Worm (Caenorhabditis elegans) whole organism, young adult: ENCODE results near the gene C52E4.12.

Experiments
- B0019.2 ChIP-seq: fragments of 200-800 bp; sonication (Bioruptor generic); conservative IDR thresholded peaks from 2 replicates; pipeline ENCODE4 v1.3.6; 2022; ENCODE audit warnings: missing genetic modification reagents, missing genetic modification characterization, missing compliant biosample characterization
- B0261.1 ChIP-seq: sonication (generic microtip); optimal IDR thresholded peaks from 2 replicates; lab custom pipeline; 2016; ENCODE audit warnings: mild to moderate bottlenecking, missing genetic modification characterization, moderate library complexity, missing compliant biosample characterization
- C06A6.2 ChIP-seq: fragments of 200-800 bp; sonication (Bioruptor generic); conservative IDR thresholded peaks from 2 replicates; pipeline ENCODE4 v1.3.6; 2022; ENCODE audit warnings: missing genetic modification characterization, missing compliant biosample characterization
- C17E4.6 ChIP-seq: fragments of 200-800 bp; sonication (Bioruptor generic); IDR thresholded peaks from 2 replicates; pipeline ENCODE4 v1.3.6; 2022; ENCODE audit warnings: missing genetic modification reagents, missing genetic modification characterization, missing compliant biosample characterization
- D2030.7 ChIP-seq: fragments of 200-800 bp; sonication (Bioruptor generic); IDR thresholded peaks from 2 replicates; pipeline ENCODE4 v1.3.6; 2022; ENCODE audit warnings: missing genetic modification reagents, missing genetic modification characterization, missing compliant biosample characterization
- F10E7.11 ChIP-seq: sonication (generic microtip); optimal IDR thresholded peaks from 2 replicates; lab custom pipeline; 2017; ENCODE audit warnings: mild to moderate bottlenecking, missing genetic modification characterization, moderate library complexity, missing compliant biosample characterization
- F22D6.2 ChIP-seq: sonication (generic microtip); optimal IDR thresholded peaks from 2 replicates; lab custom pipeline; 2016; ENCODE audit warnings: mild to moderate bottlenecking, missing genetic modification characterization, missing compliant biosample characterization
- F37B4.10 ChIP-seq: fragments of 200-800 bp; sonication (Bioruptor generic); IDR thresholded peaks from 2 replicates; pipeline ENCODE4 v1.3.6; 2022; ENCODE audit warnings: missing genetic modification characterization, missing compliant biosample characterization
- F52B5.7 ChIP-seq: sonication (generic microtip); optimal IDR thresholded peaks from 2 replicates; lab custom pipeline; 2016; ENCODE audit warnings: mild to moderate bottlenecking, missing genetic modification characterization, missing compliant biosample characterization
- F57A8.1 ChIP-seq: fragments of 200-800 bp; sonication (Bioruptor generic); optimal IDR thresholded peaks from 2 replicates; lab custom pipeline; 2018; ENCODE audit warnings: mild to moderate bottlenecking, missing genetic modification characterization, moderate library complexity, missing compliant biosample characterization
- K12H6.12 ChIP-seq: fragments of 200-800 bp; sonication (Bioruptor generic); optimal IDR thresholded peaks from 2 replicates; lab custom pipeline; 2018; ENCODE audit warnings: mild to moderate bottlenecking, missing genetic modification characterization, missing compliant biosample characterization
- T26A5.8 ChIP-seq: sonication (generic microtip); optimal IDR thresholded peaks from 2 replicates; lab custom pipeline; 2016; ENCODE audit warnings: missing genetic modification characterization, missing compliant biosample characterization
- Y67H2A.10 ChIP-seq: fragments of 200-800 bp; sonication (Bioruptor generic); conservative IDR thresholded peaks from 2 replicates; pipeline ENCODE4 v1.3.6; 2022; ENCODE audit warnings: missing genetic modification reagents, missing genetic modification characterization, missing compliant biosample characterization
- ZK185.1 ChIP-seq: sonication (generic microtip); optimal IDR thresholded peaks from 2 replicates; lab custom pipeline; 2016; ENCODE audit warnings: mild to moderate bottlenecking, missing genetic modification characterization, missing compliant biosample characterization; ENCODE audit not compliant: poor library complexity, severe bottlenecking
- athp-1 ChIP-seq: sonication (generic microtip); optimal IDR thresholded peaks from 2 replicates; lab custom pipeline; 2017; ENCODE audit warnings: mild to moderate bottlenecking, missing genetic modification characterization, missing compliant biosample characterization
- bed-2 ChIP-seq: fragments of 200-800 bp; sonication (Bioruptor generic); IDR thresholded peaks from 2 replicates; pipeline ENCODE4 v1.3.6; 2022; ENCODE audit warnings: missing genetic modification reagents, missing genetic modification characterization, missing compliant biosample characterization
- ccch-3 ChIP-seq: fragments of 200-800 bp; sonication (Bioruptor generic); optimal IDR thresholded peaks from 2 replicates; lab custom pipeline; 2018; ENCODE audit warnings: mild to moderate bottlenecking, missing genetic modification characterization, missing compliant biosample characterization
- ceh-100 ChIP-seq: fragments of 200-800 bp; sonication (Bioruptor generic); IDR thresholded peaks from 2 replicates; pipeline ENCODE4 v1.3.6; 2022; ENCODE audit warnings: missing genetic modification reagents, missing genetic modification characterization, missing compliant biosample characterization
- ceh-40 ChIP-seq: fragments of 200-800 bp; sonication (Bioruptor generic); IDR thresholded peaks from 2 replicates; pipeline ENCODE4 v1.3.6; 2022; ENCODE audit warnings: missing genetic modification characterization, missing compliant biosample characterization
- ceh-58 ChIP-seq: fragments of 200-800 bp; sonication (Bioruptor generic); IDR thresholded peaks from 2 replicates; pipeline ENCODE4 v1.3.6; 2022; ENCODE audit warnings: missing genetic modification characterization, missing compliant biosample characterization
- dox-1 ChIP-seq: fragments of 200-800 bp; sonication (Bioruptor generic); IDR thresholded peaks from 2 replicates; pipeline ENCODE4 v1.3.6; 2022; ENCODE audit warnings: missing genetic modification reagents, missing genetic modification characterization, missing compliant biosample characterization
- dpl-1 ChIP-seq: fragments of 150-350 bp; optimal IDR thresholded peaks from 2 replicates; lab custom pipeline; 2014; ENCODE audit warnings: missing biosample characterization, missing genetic modification reagents, missing genetic modification characterization
- gei-17 ChIP-seq: fragments of 200-800 bp; sonication (Bioruptor generic); optimal IDR thresholded peaks from 2 replicates; lab custom pipeline; 2018; ENCODE audit warnings: mild to moderate bottlenecking, missing genetic modification characterization, missing compliant biosample characterization
- hsf-1 ChIP-seq: fragments of 200-800 bp; sonication (Bioruptor generic); IDR thresholded peaks from 2 replicates; pipeline ENCODE4 v1.3.6; 2022; ENCODE audit warnings: missing genetic modification reagents, missing genetic modification characterization, missing compliant biosample characterization
- lsl-1 ChIP-seq: fragments of 200-800 bp; sonication (Bioruptor generic); optimal IDR thresholded peaks from 2 replicates; lab custom pipeline; 2018; ENCODE audit warnings: mild to moderate bottlenecking, missing genetic modification characterization, moderate library complexity, missing compliant biosample characterization
- madf-3 ChIP-seq: fragments of 200-800 bp; sonication (Bioruptor generic); IDR thresholded peaks from 2 replicates; pipeline ENCODE4 v1.3.6; 2022; ENCODE audit warnings: missing genetic modification reagents, missing genetic modification characterization, missing compliant biosample characterization
- madf-6 ChIP-seq: fragments of 200-800 bp; sonication (Bioruptor generic); IDR thresholded peaks from 2 replicates; pipeline ENCODE4 v1.3.6; 2022; ENCODE audit warnings: missing genetic modification reagents, missing genetic modification characterization, missing compliant biosample characterization
- mcd-1 ChIP-seq: fragments of 200-800 bp; sonication (Bioruptor generic); IDR thresholded peaks from 2 replicates; pipeline ENCODE4 v1.3.6; 2022; ENCODE audit warnings: missing genetic modification reagents, missing genetic modification characterization, missing compliant biosample characterization
- mel-28 ChIP-seq: sonication (generic microtip); optimal IDR thresholded peaks from 2 replicates; lab custom pipeline; 2016; ENCODE audit warnings: borderline replicate concordance, mild to moderate bottlenecking, missing genetic modification characterization, missing compliant biosample characterization
- nfya-1 ChIP-seq: sonication (generic microtip); optimal IDR thresholded peaks from 2 replicates; lab custom pipeline; 2017; ENCODE audit warnings: antibody characterized with exemption, missing compliant biosample characterization, missing genetic modification characterization, borderline replicate concordance; ENCODE audit not compliant: insufficient read depth
- nhr-179 ChIP-seq: sonication (generic microtip); optimal IDR thresholded peaks from 2 replicates; lab custom pipeline; 2016; ENCODE audit warnings: mild to moderate bottlenecking, missing genetic modification characterization, missing compliant biosample characterization
- nhr-27 ChIP-seq: fragments of 200-800 bp; sonication (Bioruptor generic); optimal IDR thresholded peaks from 2 replicates; lab custom pipeline; 2018; ENCODE audit warnings: mild to moderate bottlenecking, missing genetic modification characterization, moderate library complexity, missing compliant biosample characterization
- nhr-90 ChIP-seq: sonication (generic microtip); optimal IDR thresholded peaks from 2 replicates; lab custom pipeline; 2016; ENCODE audit warnings: missing genotype, mild to moderate bottlenecking, missing genetic modification characterization, missing compliant biosample characterization
- pha-4 ChIP-seq: fragments of 150-350 bp; sonication (generic microtip); optimal IDR thresholded peaks from 2 replicates; lab custom pipeline; 2014; ENCODE audit warnings: missing biosample characterization, missing genetic modification reagents, missing genetic modification characterization
- rcor-1 ChIP-seq: fragments of 200-800 bp; sonication (Bioruptor generic); IDR thresholded peaks from 2 replicates; pipeline ENCODE4 v1.3.6; 2022; ENCODE audit warnings: missing genetic modification reagents, missing genetic modification characterization, missing compliant biosample characterization
- rec-8 ChIP-seq, 2 experiments: sonication (generic microtip); optimal IDR thresholded peaks; 2 replicates each; lab custom pipeline; 2016; ENCODE audit warnings: mild to moderate bottlenecking in 2 of 2, missing genetic modification characterization in 2 of 2, missing genetic modification reagents in 2 of 2, missing genotype in 2 of 2, missing biosample characterization in 1 of 2, missing compliant biosample characterization in 1 of 2, moderate library complexity in 1 of 2
- repo-1 ChIP-seq: sonication (generic microtip); optimal IDR thresholded peaks from 2 replicates; lab custom pipeline; 2017; ENCODE audit warnings: mild to moderate bottlenecking, missing genetic modification characterization, missing compliant biosample characterization
- snpc-1.3 ChIP-seq: sonication (generic microtip); optimal IDR thresholded peaks from 2 replicates; lab custom pipeline; 2017; ENCODE audit warnings: missing genetic modification characterization, mild to moderate bottlenecking, missing compliant biosample characterization, antibody characterized with exemption, moderate library complexity, missing genotype, missing genetic modification reagents; ENCODE audit not compliant: insufficient read depth
- snpc-3.4 ChIP-seq: sonication (generic microtip); optimal IDR thresholded peaks from 2 replicates; lab custom pipeline; 2017; ENCODE audit warnings: missing genetic modification characterization, mild to moderate bottlenecking, missing compliant biosample characterization, antibody characterized with exemption, moderate library complexity, missing genotype, missing genetic modification reagents
- somi-1 ChIP-seq: fragments of 200-800 bp; sonication (Bioruptor generic); optimal IDR thresholded peaks from 2 replicates; lab custom pipeline; 2018; ENCODE audit warnings: mild to moderate bottlenecking, missing genetic modification characterization, missing compliant biosample characterization
- unc-130 ChIP-seq: sonication (generic microtip); optimal IDR thresholded peaks from 2 replicates; lab custom pipeline; 2016; ENCODE audit warnings: missing genetic modification reagents, missing genetic modification characterization, missing compliant biosample characterization
- ztf-28 ChIP-seq: fragments of 200-800 bp; sonication (Bioruptor generic); IDR thresholded peaks from 2 replicates; pipeline ENCODE4 v1.3.6; 2022; ENCODE audit warnings: missing genetic modification reagents, missing genetic modification characterization, missing compliant biosample characterization
- ztf-3 ChIP-seq: fragments of 200-800 bp; sonication (Bioruptor generic); optimal IDR thresholded peaks from 2 replicates; lab custom pipeline; 2018; ENCODE audit warnings: mild to moderate bottlenecking, missing genetic modification characterization, missing compliant biosample characterization

The C52E4.12 gene

ce11 chrV:11982309-11982708, 13.7 kb upstream of the C52E4.12 start, which contains the start of gene rpt-1 (continued):
- no peak for TF ChIP-seq lsl-1 (GFP tag; lab: Kevin White, UChicago)
- no peak for TF ChIP-seq mel-28 (tag; lab: Kevin White, UChicago)
- TF ChIP-seq Y67H2A.10 (GFP tag; lab: Robert Waterston, UW), result no peak
- TF ChIP-seq ZK185.1 (tag; lab: Kevin White, UChicago), result no peak
- 0 out of 2 replicates have a peak, but pooled peaks have one; percentile 10 for TF ChIP-seq D2030.7 (GFP tag; lab: Robert Waterston, UW)
- no peak for TF ChIP-seq F57A8.1 (GFP tag; lab: Kevin White, UChicago)
- TF ChIP-seq gei-17, result no peak
- no peak for TF ChIP-seq unc-130
- no peak for TF ChIP-seq ccch-3 (GFP tag; lab: Kevin White, UChicago)
- no peak for TF ChIP-seq snpc-3.4 (tag; lab: Kevin White, UChicago)
- TF ChIP-seq nhr-90, result no peak
- TF ChIP-seq nfya-1 (tag; lab: Kevin White, UChicago), result no peak
- TF ChIP-seq F52B5.7, result no peak
- TF ChIP-seq hsf-1, result no peak
- TF ChIP-seq ceh-58 (GFP tag; lab: Robert Waterston, UW), result no peak
- TF ChIP-seq ztf-3 (GFP tag; lab: Kevin White, UChicago), result no peak
- no peak for TF ChIP-seq C06A6.2 (GFP tag; lab: Robert Waterston, UW)
- no peak for TF ChIP-seq nhr-179 (tag; lab: Kevin White, UChicago)
- TF ChIP-seq dpl-1 (GFP tag; lab: Kevin White, UChicago), result peak; percentile 67
- no peak for TF ChIP-seq rec-8 (tag; optimal IDR thresholded peaks at IDR 0.05; lab: Kevin White, UChicago)
- no peak for TF ChIP-seq snpc-1.3 (tag; lab: Kevin White, UChicago)
- TF ChIP-seq B0261.1, result no peak
- TF ChIP-seq T26A5.8 (tag; lab: Kevin White, UChicago), result no peak
- TF ChIP-seq madf-6 (GFP tag; lab: Robert Waterston, UW), result no peak; the same call in 1 of the 2 replicates
- no peak for TF ChIP-seq athp-1 (tag; lab: Kevin White, UChicago)
- TF ChIP-seq rcor-1 (GFP tag; lab: Robert Waterston, UW), result no peak
- no peak for TF ChIP-seq somi-1 (GFP tag; lab: Kevin White, UChicago)
- no peak for TF ChIP-seq ceh-40 (GFP tag; lab: Robert Waterston, UW)
- TF ChIP-seq B0019.2 (GFP tag; lab: Robert Waterston, UW), result no peak
- no peak for TF ChIP-seq repo-1 (tag; lab: Kevin White, UChicago)
- TF ChIP-seq pha-4 (tag; lab: Kevin White, UChicago), result no peak
- no peak for TF ChIP-seq C17E4.6 (GFP tag; lab: Robert Waterston, UW)
- peak; percentile 98 for TF ChIP-seq madf-3 (GFP tag; lab: Robert Waterston, UW)
- no peak for TF ChIP-seq nhr-27 (tag; lab: Kevin White, UChicago)
- TF ChIP-seq mcd-1, result peak; percentile 81

ce11 chrV:11985384-11985783, 10.6 kb upstream of the C52E4.12 start, which contains the start of gene mans-2:
Gene mans-2, minus strand, starts transcription at chrV:11985484.
- TF ChIP-seq F37B4.10 (GFP tag; lab: Robert Waterston, UW) (no peak), ceh-40 (GFP tag; lab: Robert Waterston, UW) (no peak), K12H6.12 (no peak), F10E7.11 (no peak), bed-2 (GFP tag; lab: Robert Waterston, UW) (no peak), ceh-100 (GFP tag; lab: Robert Waterston, UW) (no peak), F22D6.2 (tag; lab: Kevin White, UChicago) (no peak), dox-1 (GFP tag; lab: Robert Waterston, UW) (no peak), athp-1 (tag; lab: Kevin White, UChicago) (no peak), ztf-28 (GFP tag; lab: Robert Waterston, UW) (no peak), ccch-3 (GFP tag; lab: Kevin White, UChicago) (no peak)
